Fruit fly (Drosophila melanogaster) whole organism, prepupa: ENCODE results near the gene CG31800.

Source experiments
- CG11762 ChIP-seq: fragments of 200-800 bp; sonication (Bioruptor generic); optimal IDR thresholded peaks from 3 replicates; lab custom pipeline; 2016; ENCODE audit warnings: missing biosample characterization, missing genetic modification characterization; ENCODE audit not compliant: insufficient read depth
- CG31627 ChIP-seq: fragments of 200-800 bp; sonication (Bioruptor generic); optimal IDR thresholded peaks from 3 replicates; lab custom pipeline; 2016; ENCODE audit warnings: missing biosample characterization, missing genetic modification characterization
- CG34406 ChIP-seq: fragments of 200-800 bp; sonication (Bioruptor generic); optimal IDR thresholded peaks from 3 replicates; lab custom pipeline; 2016; ENCODE audit warnings: missing biosample characterization, missing genetic modification characterization
- CG6808 ChIP-seq: fragments of 200-800 bp; sonication (Bioruptor generic); optimal IDR thresholded peaks from 3 replicates; lab custom pipeline; 2017; ENCODE audit warnings: missing biosample characterization, missing genetic modification characterization, mild to moderate bottlenecking, moderate library complexity, missing genetic modification reagents
- CG8319 ChIP-seq: fragments of 200-800 bp; sonication (Bioruptor generic); optimal IDR thresholded peaks from 3 replicates; lab custom pipeline; 2016; ENCODE audit warnings: missing biosample characterization, missing genetic modification characterization
- Hr4 ChIP-seq: fragments of 200-800 bp; sonication (Bioruptor generic); optimal IDR thresholded peaks from 3 replicates; lab custom pipeline; 2016; ENCODE audit warnings: missing biosample characterization, missing genetic modification characterization
- cyc ChIP-seq: fragments of 200-800 bp; sonication (Bioruptor generic); optimal IDR thresholded peaks from 3 replicates; lab custom pipeline; 2016; ENCODE audit warnings: missing biosample characterization, missing genetic modification characterization
- dac ChIP-seq: fragments of 200-800 bp; sonication (Bioruptor generic); optimal IDR thresholded peaks from 2 replicates; lab custom pipeline; 2017; ENCODE audit warnings: missing biosample characterization, mild to moderate bottlenecking, missing genetic modification characterization
- fd85E ChIP-seq: fragments of 200-800 bp; sonication (Bioruptor generic); optimal IDR thresholded peaks from 3 replicates; lab custom pipeline; 2016; ENCODE audit warnings: missing biosample characterization, missing genetic modification characterization

dm6 chr2L:19012776-19013328 is 21.5 kb downstream of the CG31800 start:
- no peak for TF ChIP-seq dac (GFP tag; lab: Kevin White, UChicago)
- no peak for TF ChIP-seq CG31627 (GFP tag; lab: Kevin White, UChicago)
- no peak for TF ChIP-seq Hr4 (GFP tag; lab: Kevin White, UChicago)
- TF ChIP-seq CG6808 (GFP tag; lab: Kevin White, UChicago), result no peak
- no peak for TF ChIP-seq fd85E (GFP tag; lab: Kevin White, UChicago)
- no peak for TF ChIP-seq CG11762
- TF ChIP-seq cyc (GFP tag; lab: Kevin White, UChicago), result no peak
- TF ChIP-seq CG8319, result no peak
- no peak for TF ChIP-seq CG34406 (GFP tag; lab: Kevin White, UChicago)
